Fruit fly (Drosophila melanogaster): ENCODE results near the gene CG17712.
A peak's percentile ranks its signal among the peaks of the same experiment; 100 is the strongest.

CG17712 gene

dm6 chr2L:1723937-1724591, 27.9 kb downstream of the CG17712 start, which contains the start of gene Rim2 (continued):
- TF ChIP-seq Dfd (GFP tag; optimal IDR thresholded peaks at IDR 0.05): no peak
- TF ChIP-seq ttk (GFP tag; IDR thresholded peaks at IDR 0.05): no peak
- TF ChIP-seq ci (GFP tag; IDR thresholded peaks at IDR 0.05): peak; percentile 57; the same call in 2 of the 3 replicates
- peak; percentile 75 for TF ChIP-seq HmgZ (tag; optimal IDR thresholded peaks at IDR 0.05)
- no peak for TF ChIP-seq br (optimal IDR thresholded peaks at IDR 0.05)
- TF ChIP-seq CG4707 (GFP tag; optimal IDR thresholded peaks at IDR 0.05): no peak
- no peak for TF ChIP-seq prd (optimal IDR thresholded peaks at IDR 0.05)
- TF ChIP-seq prd (GFP tag; IDR thresholded peaks at IDR 0.05): no peak
- TF ChIP-seq Kr (GFP tag; optimal IDR thresholded peaks at IDR 0.05): no peak
- peak; percentile 47; the same call in 1 of the 3 replicates for TF ChIP-seq Opbp (GFP tag; IDR thresholded peaks at IDR 0.05; ENCODE audit: partially characterized antibody)
- TF ChIP-seq HLH54F (GFP tag; optimal IDR thresholded peaks at IDR 0.05): no peak
- TF ChIP-seq Med (GFP tag): peak; percentile 89
- TF ChIP-seq CG7928 (GFP tag; optimal IDR thresholded peaks at IDR 0.05): no peak
- TF ChIP-seq Bgb (GFP tag; IDR thresholded peaks at IDR 0.05; ENCODE audit: partially characterized antibody): peak; percentile 43; the same call in 1 of the 2 replicates
- peak; percentile 78 for TF ChIP-seq MESR4 (GFP tag; optimal IDR thresholded peaks at IDR 0.05)
- TF ChIP-seq lilli (GFP tag; optimal IDR thresholded peaks at IDR 0.05): peak; percentile 12
- no peak for TF ChIP-seq CG7556 (GFP tag; optimal IDR thresholded peaks at IDR 0.05)
- no peak for TF ChIP-seq odd (GFP tag; optimal IDR thresholded peaks at IDR 0.05)
- no peak for TF ChIP-seq Hr51 (GFP tag; optimal IDR thresholded peaks at IDR 0.05)
- TF ChIP-seq E2f1 (GFP tag; IDR thresholded peaks at IDR 0.05): no peak
- TF ChIP-seq CG3163 (GFP tag; optimal IDR thresholded peaks at IDR 0.05): peak; percentile 25
- TF ChIP-seq ftz-f1 (GFP tag; optimal IDR thresholded peaks at IDR 0.05): peak; percentile 44
- TF ChIP-seq Xbp1 (GFP tag; optimal IDR thresholded peaks at IDR 0.05): peak; percentile 24
- TF ChIP-seq CG17568 (GFP tag; optimal IDR thresholded peaks at IDR 0.05): no peak
- TF ChIP-seq dan (GFP tag; IDR thresholded peaks at IDR 0.05): no peak
- TF ChIP-seq tin (GFP tag; optimal IDR thresholded peaks at IDR 0.05): no peak
- no peak for TF ChIP-seq CG12155 (GFP tag; optimal IDR thresholded peaks at IDR 0.05)
- TF ChIP-seq jing (GFP tag; optimal IDR thresholded peaks at IDR 0.05): no peak
- no peak for TF ChIP-seq CG10431 (GFP tag; optimal IDR thresholded peaks at IDR 0.05)
- TF ChIP-seq CG16813 (GFP tag; IDR thresholded peaks at IDR 0.05; ENCODE audit: partially characterized antibody): no peak
- TF ChIP-seq CG17912 (GFP tag; optimal IDR thresholded peaks at IDR 0.05): no peak
- no peak for TF ChIP-seq gcm2 (GFP tag; optimal IDR thresholded peaks at IDR 0.05)
- TF ChIP-seq bsh (GFP tag; optimal IDR thresholded peaks at IDR 0.05): no peak
- peak; percentile 96 for TF ChIP-seq pzg (GFP tag; optimal IDR thresholded peaks at IDR 0.05)
- TF ChIP-seq Dll (GFP tag; IDR thresholded peaks at IDR 0.05; ENCODE audit: partially characterized antibody): no peak
- TF ChIP-seq CG4617 (GFP tag; optimal IDR thresholded peaks at IDR 0.05; ENCODE audit: borderline replicate concordance): peak; percentile 77
- no peak for TF ChIP-seq tio (GFP tag; optimal IDR thresholded peaks at IDR 0.05)
- no peak for TF ChIP-seq CG18011 (GFP tag; optimal IDR thresholded peaks at IDR 0.05)
- TF ChIP-seq Camta (GFP tag; optimal IDR thresholded peaks at IDR 0.05): no peak
- peak; percentile 90 for TF ChIP-seq sd (tag; optimal IDR thresholded peaks at IDR 0.05)
- no peak for TF ChIP-seq sima (GFP tag; optimal IDR thresholded peaks at IDR 0.05)
- no peak for TF ChIP-seq CG10654 (GFP tag; optimal IDR thresholded peaks at IDR 0.05)
- TF ChIP-seq wdn (GFP tag; IDR thresholded peaks at IDR 0.05): no peak
- no peak for TF ChIP-seq ssp (GFP tag; IDR thresholded peaks at IDR 0.05)
- TF ChIP-seq Blimp-1 (GFP tag; optimal IDR thresholded peaks at IDR 0.05): no peak
- TF ChIP-seq Dek (tag; optimal IDR thresholded peaks at IDR 0.05): peak; percentile 12
- TF ChIP-seq CG32767 (GFP tag; IDR thresholded peaks at IDR 0.05): no peak
- no peak for TF ChIP-seq hth (optimal IDR thresholded peaks at IDR 0.05)
- TF ChIP-seq eyg (GFP tag; optimal IDR thresholded peaks at IDR 0.05): no peak
- no peak for TF ChIP-seq Taf1 (GFP tag; IDR thresholded peaks at IDR 0.05)
- TF ChIP-seq NK7.1 (GFP tag; optimal IDR thresholded peaks at IDR 0.05): no peak
